Fruit fly (Drosophila melanogaster) Kc167 (cell line): ENCODE data around the gene CG17544.

Experiments used
- Sin3A ChIP-seq: fragments of >200 bp; optimal IDR thresholded peaks from 2 replicates; lab custom pipeline; 2018; ENCODE audit warnings: missing external identifiers
- h ChIP-seq: fragments of >200 bp; optimal IDR thresholded peaks from 3 replicates; lab custom pipeline; 2018; ENCODE audit warnings: missing external identifiers
- insv ChIP-seq: fragments of >200 bp; optimal IDR thresholded peaks from 3 replicates; lab custom pipeline; 2018; ENCODE audit warnings: missing external identifiers
- psq ChIP-seq: fragments of >200 bp; optimal IDR thresholded peaks from 2 replicates; lab custom pipeline; 2017; ENCODE audit warnings: missing external identifiers

dm6 chr2L:19425105-19425504 is 26.8 kb upstream of the CG17544 start:
- no peak for TF ChIP-seq h
- no peak for TF ChIP-seq Sin3A (lab: Kevin White, UChicago)
- no peak for TF ChIP-seq insv (lab: Kevin White, UChicago)
- TF ChIP-seq psq (lab: Kevin White, UChicago), result no peak
